Worm (Caenorhabditis elegans) whole organism, young adult: ENCODE measurements around the gene C32H11.3.
A peak's percentile ranks its signal among the peaks of the same experiment; 100 is the strongest.

Experiments used
- B0019.2 ChIP-seq: fragments of 200-800 bp; sonication (Bioruptor generic); conservative IDR thresholded peaks from 2 replicates; pipeline ENCODE4 v1.3.6; 2022; ENCODE audit warnings: missing genetic modification reagents, missing genetic modification characterization, missing compliant biosample characterization
- B0035.1 ChIP-seq: sonication (generic microtip); optimal IDR thresholded peaks from 2 replicates; lab custom pipeline; 2016; ENCODE audit warnings: missing genetic modification characterization, mild to moderate bottlenecking, missing compliant biosample characterization, missing genotype, missing genetic modification reagents
- B0336.3 ChIP-seq: fragments of 200-800 bp; sonication (Bioruptor generic); IDR thresholded peaks from 2 replicates; pipeline ENCODE4 v1.3.6; 2022; ENCODE audit warnings: missing genetic modification characterization, missing compliant biosample characterization
- F10E7.11 ChIP-seq: sonication (generic microtip); optimal IDR thresholded peaks from 2 replicates; lab custom pipeline; 2017; ENCODE audit warnings: mild to moderate bottlenecking, missing genetic modification characterization, moderate library complexity, missing compliant biosample characterization
- F23B12.7 ChIP-seq: sonication (generic microtip); optimal IDR thresholded peaks from 2 replicates; lab custom pipeline; 2017; ENCODE audit warnings: missing genetic modification characterization, mild to moderate bottlenecking, missing compliant biosample characterization, antibody characterized with exemption, moderate library complexity; ENCODE audit not compliant: insufficient read depth
- F33H1.4 ChIP-seq: fragments of 200-800 bp; sonication (Bioruptor generic); IDR thresholded peaks from 2 replicates; pipeline ENCODE4 v1.3.6; 2022; ENCODE audit warnings: missing genetic modification reagents, missing genetic modification characterization, missing compliant biosample characterization
- K11D2.4 ChIP-seq: fragments of 200-800 bp; sonication (Bioruptor generic); IDR thresholded peaks from 2 replicates; pipeline ENCODE4 v1.3.6; 2022; ENCODE audit warnings: missing genetic modification reagents, missing genetic modification characterization, missing compliant biosample characterization
- K12H6.12 ChIP-seq: fragments of 200-800 bp; sonication (Bioruptor generic); optimal IDR thresholded peaks from 2 replicates; lab custom pipeline; 2018; ENCODE audit warnings: mild to moderate bottlenecking, missing genetic modification characterization, missing compliant biosample characterization
- Y53G8AR.9 ChIP-seq: fragments of 200-800 bp; sonication (Bioruptor generic); conservative IDR thresholded peaks from 2 replicates; pipeline ENCODE4 v1.3.6; 2022; ENCODE audit warnings: missing genetic modification reagents, missing genetic modification characterization, missing compliant biosample characterization
- Y67H2A.10 ChIP-seq: fragments of 200-800 bp; sonication (Bioruptor generic); conservative IDR thresholded peaks from 2 replicates; pipeline ENCODE4 v1.3.6; 2022; ENCODE audit warnings: missing genetic modification reagents, missing genetic modification characterization, missing compliant biosample characterization
- ama-1 ChIP-seq, 3 experiments: fragments of 150-350 bp in 1 of 3; sonication (generic microtip) in 2 of 3; optimal IDR thresholded peaks; 2 replicates each; lab custom pipeline; 2014 to 2018; ENCODE audit warnings: missing biosample characterization in 2 of 3, missing genetic modification characterization in 2 of 3, missing genetic modification reagents in 2 of 3
- aptf-2 ChIP-seq: fragments of 200-800 bp; sonication (Bioruptor generic); conservative IDR thresholded peaks from 2 replicates; pipeline ENCODE4 v1.3.6; 2022; ENCODE audit warnings: missing genetic modification reagents, missing genetic modification characterization, missing compliant biosample characterization
- atf-7 ChIP-seq: sonication (generic microtip); optimal IDR thresholded peaks from 2 replicates; lab custom pipeline; 2017; ENCODE audit warnings: mild to moderate bottlenecking, missing genetic modification characterization, missing compliant biosample characterization
- attf-6 ChIP-seq: fragments of 200-800 bp; sonication (Bioruptor generic); IDR thresholded peaks from 2 replicates; pipeline ENCODE4 v1.3.6; 2022; ENCODE audit warnings: missing genetic modification reagents, missing genetic modification characterization, missing compliant biosample characterization
- bed-2 ChIP-seq: fragments of 200-800 bp; sonication (Bioruptor generic); IDR thresholded peaks from 2 replicates; pipeline ENCODE4 v1.3.6; 2022; ENCODE audit warnings: missing genetic modification reagents, missing genetic modification characterization, missing compliant biosample characterization
- cebp-1 ChIP-seq, 2 experiments: fragments of 200-800 bp in 1 of 2; sonication (Bioruptor generic) in 1 of 2; sonication (generic microtip) in 1 of 2; IDR thresholded peaks in 1 of 2; optimal IDR thresholded peaks in 1 of 2; 2 replicates each; pipeline versions ENCODE4 v1.3.6 to Lab custom; 2017 to 2022; ENCODE audit warnings: missing compliant biosample characterization in 2 of 2, missing genetic modification characterization in 2 of 2, mild to moderate bottlenecking in 1 of 2, missing genetic modification reagents in 1 of 2, moderate library complexity in 1 of 2
- cebp-2 ChIP-seq: fragments of 200-800 bp; sonication (Bioruptor generic); IDR thresholded peaks from 2 replicates; pipeline ENCODE4 v1.3.6; 2022; ENCODE audit warnings: missing genetic modification characterization, missing compliant biosample characterization
- ceh-100 ChIP-seq: fragments of 200-800 bp; sonication (Bioruptor generic); IDR thresholded peaks from 2 replicates; pipeline ENCODE4 v1.3.6; 2022; ENCODE audit warnings: missing genetic modification reagents, missing genetic modification characterization, missing compliant biosample characterization
- ceh-40 ChIP-seq: fragments of 200-800 bp; sonication (Bioruptor generic); IDR thresholded peaks from 2 replicates; pipeline ENCODE4 v1.3.6; 2022; ENCODE audit warnings: missing genetic modification characterization, missing compliant biosample characterization
- ets-4 ChIP-seq: fragments of 200-800 bp; sonication (Bioruptor generic); optimal IDR thresholded peaks from 2 replicates; lab custom pipeline; 2018; ENCODE audit warnings: mild to moderate bottlenecking, missing genetic modification characterization, missing compliant biosample characterization
- gei-17 ChIP-seq: fragments of 200-800 bp; sonication (Bioruptor generic); optimal IDR thresholded peaks from 2 replicates; lab custom pipeline; 2018; ENCODE audit warnings: mild to moderate bottlenecking, missing genetic modification characterization, missing compliant biosample characterization
- hlh-12 ChIP-seq: sonication (generic microtip); optimal IDR thresholded peaks from 2 replicates; lab custom pipeline; 2016; ENCODE audit warnings: missing genetic modification characterization, missing compliant biosample characterization
- hlh-26 ChIP-seq: fragments of 200-800 bp; sonication (Bioruptor generic); conservative IDR thresholded peaks from 2 replicates; pipeline ENCODE4 v1.3.6; 2022; ENCODE audit warnings: missing genetic modification reagents, missing genetic modification characterization, missing compliant biosample characterization
- hsf-1 ChIP-seq: fragments of 200-800 bp; sonication (Bioruptor generic); IDR thresholded peaks from 2 replicates; pipeline ENCODE4 v1.3.6; 2022; ENCODE audit warnings: missing genetic modification reagents, missing genetic modification characterization, missing compliant biosample characterization
- let-607 ChIP-seq, 2 experiments: fragments of 200-800 bp in 1 of 2; sonication (Bioruptor generic) in 1 of 2; sonication (generic microtip) in 1 of 2; optimal IDR thresholded peaks; 2 replicates each; lab custom pipeline; 2016 to 2018; ENCODE audit warnings: mild to moderate bottlenecking in 2 of 2, missing compliant biosample characterization in 2 of 2, missing genetic modification characterization in 2 of 2, moderate library complexity in 2 of 2, missing genotype in 1 of 2
- lin-54 ChIP-seq: fragments of 200-800 bp; sonication (Bioruptor generic); optimal IDR thresholded peaks from 2 replicates; lab custom pipeline; 2018; ENCODE audit warnings: mild to moderate bottlenecking, missing genetic modification characterization, missing compliant biosample characterization
- lir-1 ChIP-seq: fragments of 200-800 bp; sonication (Bioruptor generic); conservative IDR thresholded peaks from 2 replicates; pipeline ENCODE4 v1.3.6; 2022; ENCODE audit warnings: missing genetic modification reagents, missing genetic modification characterization, missing compliant biosample characterization
- lsl-1 ChIP-seq: fragments of 200-800 bp; sonication (Bioruptor generic); optimal IDR thresholded peaks from 2 replicates; lab custom pipeline; 2018; ENCODE audit warnings: mild to moderate bottlenecking, missing genetic modification characterization, moderate library complexity, missing compliant biosample characterization
- lsy-27 ChIP-seq: sonication (generic microtip); optimal IDR thresholded peaks from 2 replicates; lab custom pipeline; 2017; ENCODE audit warnings: missing genetic modification characterization, mild to moderate bottlenecking, missing compliant biosample characterization, antibody characterized with exemption, missing genotype, borderline replicate concordance; ENCODE audit not compliant: insufficient read depth
- madf-6 ChIP-seq: fragments of 200-800 bp; sonication (Bioruptor generic); IDR thresholded peaks from 2 replicates; pipeline ENCODE4 v1.3.6; 2022; ENCODE audit warnings: missing genetic modification reagents, missing genetic modification characterization, missing compliant biosample characterization
- madf-8 ChIP-seq: fragments of 200-800 bp; sonication (Bioruptor generic); conservative IDR thresholded peaks from 2 replicates; pipeline ENCODE4 v1.3.6; 2022; ENCODE audit warnings: missing genetic modification reagents, missing genetic modification characterization, missing compliant biosample characterization
- nhr-80 ChIP-seq: sonication (generic microtip); optimal IDR thresholded peaks from 2 replicates; lab custom pipeline; 2016; ENCODE audit warnings: missing genetic modification characterization, missing compliant biosample characterization
- rcor-1 ChIP-seq: fragments of 200-800 bp; sonication (Bioruptor generic); IDR thresholded peaks from 2 replicates; pipeline ENCODE4 v1.3.6; 2022; ENCODE audit warnings: missing genetic modification reagents, missing genetic modification characterization, missing compliant biosample characterization
- rec-8 ChIP-seq, 2 experiments: sonication (generic microtip); optimal IDR thresholded peaks; 2 replicates each; lab custom pipeline; 2016; ENCODE audit warnings: mild to moderate bottlenecking in 2 of 2, missing genetic modification characterization in 2 of 2, missing genetic modification reagents in 2 of 2, missing genotype in 2 of 2, missing biosample characterization in 1 of 2, missing compliant biosample characterization in 1 of 2, moderate library complexity in 1 of 2
- repo-1 ChIP-seq: sonication (generic microtip); optimal IDR thresholded peaks from 2 replicates; lab custom pipeline; 2017; ENCODE audit warnings: mild to moderate bottlenecking, missing genetic modification characterization, missing compliant biosample characterization
- somi-1 ChIP-seq: fragments of 200-800 bp; sonication (Bioruptor generic); optimal IDR thresholded peaks from 2 replicates; lab custom pipeline; 2018; ENCODE audit warnings: mild to moderate bottlenecking, missing genetic modification characterization, missing compliant biosample characterization
- unc-62 ChIP-seq: fragments of 150-350 bp; optimal IDR thresholded peaks from 2 replicates; lab custom pipeline; 2014; ENCODE audit warnings: missing biosample characterization, missing genetic modification reagents, missing genetic modification characterization
- zfh-2 ChIP-seq: fragments of 200-800 bp; sonication (Bioruptor generic); conservative IDR thresholded peaks from 2 replicates; pipeline ENCODE4 v1.3.6; 2022; ENCODE audit warnings: missing genetic modification reagents, missing genetic modification characterization, missing compliant biosample characterization
- zim-3 ChIP-seq: sonication (generic microtip); optimal IDR thresholded peaks from 2 replicates; lab custom pipeline; 2017; ENCODE audit warnings: mild to moderate bottlenecking, missing genetic modification characterization, moderate library complexity, missing compliant biosample characterization
- ztf-18 ChIP-seq: sonication (generic microtip); optimal IDR thresholded peaks from 2 replicates; lab custom pipeline; 2016; ENCODE audit warnings: missing genotype, mild to moderate bottlenecking, missing genetic modification characterization, missing compliant biosample characterization
- ztf-22 ChIP-seq: fragments of 200-800 bp; sonication (Bioruptor generic); optimal IDR thresholded peaks from 2 replicates; lab custom pipeline; 2018; ENCODE audit warnings: mild to moderate bottlenecking, missing genetic modification characterization, moderate library complexity, missing compliant biosample characterization
- ztf-3 ChIP-seq: fragments of 200-800 bp; sonication (Bioruptor generic); optimal IDR thresholded peaks from 2 replicates; lab custom pipeline; 2018; ENCODE audit warnings: mild to moderate bottlenecking, missing genetic modification characterization, missing compliant biosample characterization

C32H11.3 gene

DNA sequence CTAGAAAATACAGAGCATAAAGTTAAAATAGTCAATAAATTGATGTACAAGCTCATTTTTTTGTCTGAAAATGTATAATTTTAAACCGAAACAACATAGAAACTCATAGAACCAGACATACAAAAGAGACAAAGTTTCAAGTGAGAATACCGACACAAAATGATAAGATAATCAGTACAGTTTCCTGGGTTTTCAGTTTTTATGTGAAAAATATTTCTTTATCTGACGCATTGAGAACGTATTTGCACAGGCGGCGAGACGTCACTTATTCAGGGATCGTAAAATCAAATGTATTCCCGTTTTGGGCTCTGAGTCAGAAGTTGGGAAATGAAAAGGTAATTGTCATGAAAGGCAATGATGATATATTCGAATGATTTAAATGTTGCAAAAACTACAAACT, 27.9 kb upstream of the C32H11.3 start, which contains the start of gene K08D8.6:
Gene K08D8.6, minus strand, starts transcription at position 64 of the 400 bp plus-strand sequence.
- TF ChIP-seq atf-7 (tag; lab: Kevin White, UChicago) = peak; percentile 36
- TF ChIP-seq gei-17 (GFP tag; lab: Kevin White, UChicago) = no peak
- no peak for TF ChIP-seq Y67H2A.10 (GFP tag; lab: Robert Waterston, UW)
- TF ChIP-seq rcor-1 (GFP tag; lab: Robert Waterston, UW) = no peak
- TF ChIP-seq nhr-80 (tag; lab: Kevin White, UChicago) = peak; percentile 87

DNA sequence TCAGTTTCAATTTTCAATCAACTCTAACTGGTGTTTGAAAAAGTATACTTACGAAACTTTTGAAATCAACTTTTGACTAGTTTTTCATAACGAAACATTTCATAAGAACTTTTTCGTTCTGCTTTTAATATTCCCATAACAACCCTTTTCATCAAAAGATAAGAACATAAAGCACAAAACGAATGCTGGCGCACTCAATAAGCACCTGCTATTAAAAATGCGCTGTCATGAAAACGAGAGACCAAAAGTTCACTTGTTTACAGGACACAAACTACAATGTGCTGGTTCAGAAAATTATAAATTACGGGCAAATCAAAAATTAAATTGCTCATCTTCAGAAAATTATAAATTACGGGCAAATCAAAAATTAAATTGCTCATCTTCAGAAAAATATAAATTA, 27.3 kb upstream of the C32H11.3 start:
- TF ChIP-seq somi-1 (GFP tag; lab: Kevin White, UChicago) (no peak), ztf-18 (tag; lab: Kevin White, UChicago) (no peak), let-607 (tag; optimal IDR thresholded peaks at IDR 0.05; lab: Kevin White, UChicago) (no peak), ztf-3 (GFP tag; lab: Kevin White, UChicago) (no peak), ceh-100 (GFP tag; lab: Robert Waterston, UW) (no peak), cebp-1 (GFP tag; IDR thresholded peaks at IDR 0.05; lab: Robert Waterston, UW) (no peak), cebp-1 (tag; optimal IDR thresholded peaks at IDR 0.05; lab: Kevin White, UChicago) (peak; percentile 22), madf-6 (GFP tag; lab: Robert Waterston, UW) (no peak)

ce11 chrIV:12892194-12892593, 26.2 kb upstream of the C32H11.3 start, which contains the start of gene K08D8.1:
TSS of gene K08D8.1 (plus strand) at chrIV:12892494.
- no peak for TF ChIP-seq unc-62 (GFP tag; lab: Kevin White, UChicago)
- TF ChIP-seq hsf-1 (GFP tag; lab: Robert Waterston, UW) = no peak
- TF ChIP-seq bed-2 (GFP tag; lab: Robert Waterston, UW) = no peak
- TF ChIP-seq lsl-1 (GFP tag; lab: Kevin White, UChicago) = no peak
- no peak for TF ChIP-seq B0019.2 (GFP tag; lab: Robert Waterston, UW)
- TF ChIP-seq rec-8 (tag; optimal IDR thresholded peaks at IDR 0.05; lab: Kevin White, UChicago) = no peak
- no peak for TF ChIP-seq hlh-12 (tag; lab: Kevin White, UChicago)
- no peak for TF ChIP-seq ceh-100 (GFP tag; lab: Robert Waterston, UW)
- TF ChIP-seq ztf-22 = no peak
- no peak for TF ChIP-seq hlh-26
- TF ChIP-seq zim-3 (tag; lab: Kevin White, UChicago) = no peak
- no peak for TF ChIP-seq lir-1
- no peak for TF ChIP-seq atf-7 (tag; lab: Kevin White, UChicago)
- TF ChIP-seq let-607 (tag; optimal IDR thresholded peaks at IDR 0.05; lab: Kevin White, UChicago) = no peak
- no peak for TF ChIP-seq repo-1 (tag; lab: Kevin White, UChicago)
- TF ChIP-seq, all 124 proteins: peak for 0

ce11 chrIV:12893166-12893565, 25.2 kb upstream of the C32H11.3 start, which contains the start of gene K08D8.12:
TSS of gene K08D8.12 (plus strand) at chrIV:12893466.
- TF ChIP-seq aptf-2 (GFP tag; lab: Robert Waterston, UW) (no peak), madf-8 (GFP tag; lab: Robert Waterston, UW) (no peak), ets-4 (GFP tag; lab: Kevin White, UChicago) (no peak), Y53G8AR.9 (GFP tag; lab: Robert Waterston, UW) (no peak), K11D2.4 (GFP tag; lab: Robert Waterston, UW) (no peak), cebp-2 (no peak), F10E7.11 (no peak), ceh-40 (GFP tag; lab: Robert Waterston, UW) (no peak), cebp-1 (GFP tag; IDR thresholded peaks at IDR 0.05; lab: Robert Waterston, UW) (no peak), cebp-1 (tag; optimal IDR thresholded peaks at IDR 0.05; lab: Kevin White, UChicago) (no peak), lsy-27 (tag; lab: Kevin White, UChicago) (no peak), ama-1 (optimal IDR thresholded peaks at IDR 0.05; lab: Kevin White, UChicago) (no peak), ama-1 (GFP tag; optimal IDR thresholded peaks at IDR 0.05; lab: Kevin White, UChicago) (no peak), ceh-100 (GFP tag; lab: Robert Waterston, UW) (no peak), lin-54 (no peak), F23B12.7 (tag; lab: Kevin White, UChicago) (no peak), K12H6.12 (tag; lab: Kevin White, UChicago) (no peak), B0336.3 (no peak), attf-6 (GFP tag; lab: Robert Waterston, UW) (no peak), F33H1.4 (GFP tag; lab: Robert Waterston, UW) (no peak), B0035.1 (no peak), zfh-2 (no peak)
- TF ChIP-seq, all 124 proteins: peak for 0
